Fruit fly (Drosophila melanogaster) whole organism, prepupa: Measurements from ENCODE around the gene CG16781.

Experiments
- CG10669 ChIP-seq: fragments of 200-800 bp; sonication (Bioruptor generic); optimal IDR thresholded peaks from 3 replicates; lab custom pipeline; 2018; ENCODE audit warnings: missing biosample characterization, mild to moderate bottlenecking, missing genetic modification characterization, moderate library complexity
- CG3919 ChIP-seq: fragments of 200-800 bp; sonication (Bioruptor generic); optimal IDR thresholded peaks from 3 replicates; lab custom pipeline; 2016; ENCODE audit warnings: missing biosample characterization, missing genetic modification characterization
- CG9139 ChIP-seq: fragments of 200-800 bp; sonication (Bioruptor generic); optimal IDR thresholded peaks from 3 replicates; lab custom pipeline; 2017; ENCODE audit warnings: missing biosample characterization, mild to moderate bottlenecking, missing genetic modification characterization
- Ets21C ChIP-seq: fragments of 200-800 bp; sonication (Bioruptor generic); optimal IDR thresholded peaks from 3 replicates; lab custom pipeline; 2016; ENCODE audit warnings: missing biosample characterization, missing genetic modification characterization
- Hr38 ChIP-seq: sonication (Bioruptor generic); optimal IDR thresholded peaks from 2 replicates; lab custom pipeline; 2016; ENCODE audit warnings: missing biosample characterization, missing genetic modification characterization
- esn ChIP-seq: fragments of 200-800 bp; sonication (Bioruptor generic); optimal IDR thresholded peaks from 2 replicates; lab custom pipeline; 2016; ENCODE audit warnings: missing biosample characterization, mild to moderate bottlenecking, missing genetic modification characterization, moderate library complexity
- fkh ChIP-seq: fragments of 200-800 bp; sonication (Bioruptor generic); optimal IDR thresholded peaks from 3 replicates; lab custom pipeline; 2017; ENCODE audit warnings: missing biosample characterization, mild to moderate bottlenecking, missing genetic modification characterization, moderate library complexity
- salr ChIP-seq, 2 experiments: fragments of 200-800 bp; sonication (Bioruptor generic); optimal IDR thresholded peaks; 3 replicates each; lab custom pipeline; 2016 to 2018; ENCODE audit warnings: missing biosample characterization in 2 of 2, missing genetic modification characterization in 2 of 2, mild to moderate bottlenecking in 1 of 2
- spab ChIP-seq: fragments of 200-800 bp; sonication (Bioruptor generic); optimal IDR thresholded peaks from 2 replicates; lab custom pipeline; 2017; ENCODE audit warnings: missing biosample characterization, mild to moderate bottlenecking, missing genetic modification characterization, missing genetic modification reagents
- vri ChIP-seq: fragments of 200-800 bp; sonication (Bioruptor generic); optimal IDR thresholded peaks from 3 replicates; lab custom pipeline; 2016; ENCODE audit warnings: missing biosample characterization, mild to moderate bottlenecking, missing genetic modification characterization

DNA sequence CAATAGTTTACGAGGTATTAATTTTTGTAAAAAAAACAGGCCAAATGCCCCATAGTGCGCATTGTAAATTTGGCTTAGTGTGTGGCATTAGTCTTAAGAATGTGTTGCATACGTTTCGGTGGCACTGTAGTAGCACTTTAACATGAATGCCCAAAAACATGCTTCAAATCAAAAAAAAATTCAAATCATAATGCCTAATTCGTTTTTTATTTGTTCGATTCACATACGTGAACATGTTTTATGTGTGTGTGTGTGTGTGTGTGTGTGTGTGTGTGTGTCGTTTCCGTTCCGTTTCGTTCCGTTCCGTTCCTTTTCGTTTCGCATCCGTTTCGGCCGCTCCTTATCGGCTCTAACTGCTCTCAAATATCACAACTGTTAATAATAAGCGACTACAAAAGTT is 1.7 kb upstream of the CG16781 start:
- TF ChIP-seq fkh (GFP tag; lab: Kevin White, UChicago): no peak
- no peak for TF ChIP-seq CG3919 (GFP tag; lab: Kevin White, UChicago)
- TF ChIP-seq Ets21C (GFP tag; lab: Kevin White, UChicago): no peak
- TF ChIP-seq CG9139 (GFP tag; lab: Kevin White, UChicago): no peak
- TF ChIP-seq salr (GFP tag; optimal IDR thresholded peaks at IDR 0.05; lab: Kevin White, UChicago): no peak
- no peak for TF ChIP-seq esn (GFP tag; lab: Kevin White, UChicago)
- TF ChIP-seq spab: no peak
- no peak for TF ChIP-seq vri
- TF ChIP-seq Hr38: no peak
- no peak for TF ChIP-seq CG10669
